Fruit fly (Drosophila melanogaster): ENCODE measurements around the gene RpL36A.

Gene RpL36A

DNA sequence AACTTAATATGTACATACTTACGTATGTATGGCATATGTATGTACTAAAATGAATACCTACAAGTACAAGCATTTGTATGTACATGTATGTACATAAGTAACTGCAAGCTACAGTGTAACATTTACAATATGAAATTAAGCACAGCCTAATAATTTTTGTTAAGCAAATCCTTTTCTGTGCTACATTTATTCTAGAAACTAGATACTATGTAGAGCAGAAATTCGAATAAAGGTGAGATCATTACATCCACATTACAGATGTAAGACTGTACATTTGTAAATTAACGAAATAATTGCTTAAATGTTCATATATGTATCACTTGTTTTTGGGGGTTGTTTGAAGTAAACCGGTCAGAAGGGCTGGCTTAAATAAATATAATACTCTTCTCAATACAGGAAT is 50.8 kb downstream of the RpL36A start (continued):
- TF ChIP-seq CG12155 (GFP tag; optimal IDR thresholded peaks at IDR 0.05), result peak; percentile 13
- peak; percentile 33 for TF ChIP-seq Asciz (GFP tag; optimal IDR thresholded peaks at IDR 0.05)
- TF ChIP-seq CG2120 (GFP tag; optimal IDR thresholded peaks at IDR 0.05), result peak; percentile 57
- no peak for TF ChIP-seq CG14710 (tag; optimal IDR thresholded peaks at IDR 0.05)
- peak in 1 of 2 experiments; percentile 22 for TF ChIP-seq eve (GFP tag; optimal IDR thresholded peaks at IDR 0.05)
- no peak for TF ChIP-seq Drgx (GFP tag; IDR thresholded peaks at IDR 0.05)
- 0 out of 3 replicates have a peak, but pooled peaks have one; percentile 28 for TF ChIP-seq CG17361 (GFP tag; IDR thresholded peaks at IDR 0.05)
- peak; percentile 36 for TF ChIP-seq PHDP (tag; optimal IDR thresholded peaks at IDR 0.05)
- TF ChIP-seq unc-4 (GFP tag; IDR thresholded peaks at IDR 0.05; ENCODE audit: partially characterized antibody), result no peak
- TF ChIP-seq sens (GFP tag), result peak; percentile 77
- TF ChIP-seq hb (GFP tag; IDR thresholded peaks at IDR 0.05; ENCODE audit: partially characterized antibody), result no peak
- no peak for TF ChIP-seq vfl (GFP tag; optimal IDR thresholded peaks at IDR 0.05)
- TF ChIP-seq bsh (GFP tag; optimal IDR thresholded peaks at IDR 0.05), result peak in 1 of 2 experiments; percentile 35
- peak; percentile 38 for TF ChIP-seq CG12769 (tag; optimal IDR thresholded peaks at IDR 0.05)
- peak; percentile 14; the same call in 1 of the 2 replicates for TF ChIP-seq vvl (GFP tag; IDR thresholded peaks at IDR 0.05)
- TF ChIP-seq CG4424 (GFP tag; optimal IDR thresholded peaks at IDR 0.05), result peak; percentile 19
- TF ChIP-seq E2f1 (GFP tag; IDR thresholded peaks at IDR 0.05), result no peak
- peak; percentile 28 for TF ChIP-seq NfI (GFP tag; optimal IDR thresholded peaks at IDR 0.05)
- TF ChIP-seq CG11560 (tag; IDR thresholded peaks at IDR 0.05), result 0 out of 3 replicates have a peak, but pooled peaks have one; percentile 18
- TF ChIP-seq CG8290 (GFP tag; optimal IDR thresholded peaks at IDR 0.05), result no peak
- TF ChIP-seq CG8290 (tag; optimal IDR thresholded peaks at IDR 0.05), result peak in 1 of 2 experiments; percentile 11
- TF ChIP-seq nom (GFP tag; optimal IDR thresholded peaks at IDR 0.05), result no peak
- TF ChIP-seq slbo (GFP tag; IDR thresholded peaks at IDR 0.05), result peak; percentile 55; the same call in 1 of the 2 replicates
- TF ChIP-seq CG13424 (tag; optimal IDR thresholded peaks at IDR 0.05), result peak; percentile 41
- TF ChIP-seq Jarid2 (GFP tag; optimal IDR thresholded peaks at IDR 0.05), result no peak
- no peak for TF ChIP-seq CG4730 (GFP tag; IDR thresholded peaks at IDR 0.05)
- TF ChIP-seq CG8924 (tag; optimal IDR thresholded peaks at IDR 0.05), result no peak
- TF ChIP-seq Chrac-16 (GFP tag; optimal IDR thresholded peaks at IDR 0.05), result peak; percentile 32
- TF ChIP-seq CG17568 (GFP tag; optimal IDR thresholded peaks at IDR 0.05), result peak; percentile 12
- no peak for TF ChIP-seq sim (GFP tag; IDR thresholded peaks at IDR 0.05)
- TF ChIP-seq lmd (GFP tag; IDR thresholded peaks at IDR 0.05), result 0 out of 2 replicates have a peak, but pooled peaks have one; percentile 29
- TF ChIP-seq otp (GFP tag; IDR thresholded peaks at IDR 0.05), result no peak
- TF ChIP-seq sisA (GFP tag; IDR thresholded peaks at IDR 0.05), result no peak; the same call in 1 of the 2 replicates
- peak; percentile 34 for TF ChIP-seq CG17359 (tag; optimal IDR thresholded peaks at IDR 0.05)
- no peak for TF ChIP-seq CG13123 (GFP tag; optimal IDR thresholded peaks at IDR 0.05)
- no peak for TF ChIP-seq hth (optimal IDR thresholded peaks at IDR 0.05)
- TF ChIP-seq CG9215 (GFP tag; IDR thresholded peaks at IDR 0.05), result no peak
- TF ChIP-seq Lpt (GFP tag; optimal IDR thresholded peaks at IDR 0.05), result no peak
- TF ChIP-seq tio (GFP tag; optimal IDR thresholded peaks at IDR 0.05), result peak; percentile 0
- TF ChIP-seq Myb (GFP tag; optimal IDR thresholded peaks at IDR 0.05), result no peak
- no peak for TF ChIP-seq bcd (GFP tag; optimal IDR thresholded peaks at IDR 0.05)
- TF ChIP-seq lab (GFP tag; optimal IDR thresholded peaks at IDR 0.05), result peak; percentile 17
- no peak for TF ChIP-seq Nf-YA (GFP tag; IDR thresholded peaks at IDR 0.05)
- peak; percentile 13 for TF ChIP-seq CG12744 (GFP tag; optimal IDR thresholded peaks at IDR 0.05)
- TF ChIP-seq CG15269 (tag; optimal IDR thresholded peaks at IDR 0.05), result peak; percentile 58
- TF ChIP-seq crc (GFP tag; optimal IDR thresholded peaks at IDR 0.05), result no peak
- peak; percentile 41; the same call in 1 of the 2 replicates for TF ChIP-seq H2.0 (GFP tag; IDR thresholded peaks at IDR 0.05)
- TF ChIP-seq zf30C (GFP tag; optimal IDR thresholded peaks at IDR 0.05), result no peak
- peak; percentile 18 for TF ChIP-seq CG12659 (GFP tag; optimal IDR thresholded peaks at IDR 0.05)
- TF ChIP-seq CG9932 (GFP tag; IDR thresholded peaks at IDR 0.05), result peak; percentile 15; the same call in 1 of the 2 replicates
- no peak for TF ChIP-seq amos (GFP tag; IDR thresholded peaks at IDR 0.05; ENCODE audit: partially characterized antibody)
